Worm (Caenorhabditis elegans) whole organism, L4 larva: ENCODE measurements around the gene isy-1.

Experiments used
- F37D6.2 ChIP-seq: sonication (generic microtip); optimal IDR thresholded peaks from 2 replicates; lab custom pipeline; 2016; ENCODE audit warnings: mild to moderate bottlenecking, missing genetic modification characterization, missing compliant biosample characterization
- R02D3.7 ChIP-seq: fragments of 150-350 bp; sonication (generic microtip); optimal IDR thresholded peaks from 3 replicates; lab custom pipeline; 2014; ENCODE audit warnings: missing biosample characterization, missing genetic modification characterization
- Y75B8A.6 ChIP-seq: fragments of 200-800 bp; sonication (Bioruptor generic); IDR thresholded peaks from 2 replicates; pipeline ENCODE4 v1.3.6; 2022; ENCODE audit warnings: missing genetic modification reagents, missing genetic modification characterization, missing compliant biosample characterization
- ZK337.2 ChIP-seq: fragments of 200-800 bp; sonication (Bioruptor generic); IDR thresholded peaks from 2 replicates; pipeline ENCODE4 v1.3.6; 2022; ENCODE audit warnings: missing genetic modification reagents, missing genetic modification characterization, missing compliant biosample characterization
- ZK546.5 ChIP-seq, 2 experiments: sonication (generic microtip); optimal IDR thresholded peaks; 2 replicates each; lab custom pipeline; 2017; ENCODE audit warnings: missing biosample characterization in 2 of 2, missing genetic modification characterization in 2 of 2
- aha-1 ChIP-seq: fragments of 150-350 bp; peaks from one replicate; lab custom pipeline; 2014; ENCODE audit warnings: missing biosample characterization, missing genetic modification characterization
- aly-2 ChIP-seq: sonication (generic microtip); optimal IDR thresholded peaks from 2 replicates; lab custom pipeline; 2018; ENCODE audit warnings: missing biosample characterization, missing genetic modification characterization
- ama-1 ChIP-seq: fragments of 150-350 bp; optimal IDR thresholded peaks from 2 replicates; lab custom pipeline; 2014; ENCODE audit warnings: inconsistent platforms, mixed read lengths
- ceh-20 ChIP-seq: fragments of 200-800 bp; sonication (Bioruptor generic); IDR thresholded peaks from 2 replicates; pipeline ENCODE4 v1.3.6; 2022; ENCODE audit warnings: missing genetic modification reagents, missing genetic modification characterization, missing compliant biosample characterization
- ceh-32 ChIP-seq: sonication (generic microtip); optimal IDR thresholded peaks from 2 replicates; lab custom pipeline; 2016; ENCODE audit warnings: mild to moderate bottlenecking, missing genetic modification characterization, missing compliant biosample characterization; ENCODE audit not compliant: poor library complexity
- ceh-44 ChIP-seq: fragments of 200-800 bp; sonication (Bioruptor generic); IDR thresholded peaks from 2 replicates; pipeline ENCODE4 v1.3.6; 2022; ENCODE audit warnings: missing genetic modification reagents, missing genetic modification characterization, missing compliant biosample characterization
- daf-12 ChIP-seq: fragments of 150-350 bp; optimal IDR thresholded peaks from 2 replicates; lab custom pipeline; 2014; ENCODE audit warnings: missing biosample characterization, missing genetic modification reagents, missing genetic modification characterization
- daf-16 ChIP-seq, 3 experiments: sonication (generic microtip); optimal IDR thresholded peaks; 2 replicates each; lab custom pipeline; 2016 to 2017; ENCODE audit warnings: missing genetic modification characterization in 3 of 3, missing genetic modification reagents in 3 of 3, mild to moderate bottlenecking in 2 of 3, missing compliant biosample characterization in 2 of 3, missing biosample characterization in 1 of 3, moderate library complexity in 1 of 3
- dmd-6 ChIP-seq: fragments of 200-800 bp; sonication (Bioruptor generic); IDR thresholded peaks from 2 replicates; pipeline ENCODE4 v1.3.6; 2022; ENCODE audit warnings: missing genetic modification reagents, missing genetic modification characterization, missing compliant biosample characterization
- dmd-8 ChIP-seq: fragments of 200-800 bp; sonication (Bioruptor generic); IDR thresholded peaks from 2 replicates; pipeline ENCODE4 v1.3.6; 2022; ENCODE audit warnings: missing genetic modification characterization, missing compliant biosample characterization
- dmd-9 ChIP-seq: fragments of 200-800 bp; sonication (Bioruptor generic); IDR thresholded peaks from 2 replicates; pipeline ENCODE4 v1.3.6; 2022; ENCODE audit warnings: missing genetic modification reagents, missing genetic modification characterization, missing compliant biosample characterization
- dpl-1 ChIP-seq: fragments of 150-350 bp; optimal IDR thresholded peaks from 2 replicates; lab custom pipeline; 2014; ENCODE audit warnings: missing biosample characterization, missing genetic modification reagents, missing genetic modification characterization
- dve-1 ChIP-seq: sonication (generic microtip); optimal IDR thresholded peaks from 2 replicates; lab custom pipeline; 2017; ENCODE audit warnings: antibody characterized with exemption, mild to moderate bottlenecking, missing genetic modification characterization, missing compliant biosample characterization; ENCODE audit not compliant: insufficient read depth
- hlh-11 ChIP-seq: fragments of 200-800 bp; sonication (Bioruptor generic); optimal IDR thresholded peaks from 2 replicates; lab custom pipeline; 2018; ENCODE audit warnings: mild to moderate bottlenecking, missing genetic modification characterization, missing compliant biosample characterization
- jun-1 ChIP-seq: fragments of 150-350 bp; optimal IDR thresholded peaks from 2 replicates; lab custom pipeline; 2014; ENCODE audit warnings: missing biosample characterization, missing genetic modification reagents, missing genetic modification characterization
- lin-1 ChIP-seq: fragments of 200-800 bp; sonication (Bioruptor generic); IDR thresholded peaks from 2 replicates; pipeline ENCODE4 v1.3.6; 2022; ENCODE audit warnings: missing genetic modification reagents, missing genetic modification characterization, missing compliant biosample characterization
- lin-13 ChIP-seq: fragments of 150-350 bp; optimal IDR thresholded peaks from 2 replicates; lab custom pipeline; 2014; ENCODE audit warnings: missing biosample characterization, missing genetic modification reagents, missing genetic modification characterization
- lir-3 ChIP-seq: sonication (generic microtip); optimal IDR thresholded peaks from 2 replicates; lab custom pipeline; 2016; ENCODE audit warnings: mild to moderate bottlenecking, missing genetic modification characterization, missing compliant biosample characterization
- mep-1 ChIP-seq: fragments of 150-350 bp; sonication (generic microtip); optimal IDR thresholded peaks from 3 replicates; lab custom pipeline; 2014; ENCODE audit warnings: missing biosample characterization, missing genetic modification characterization
- mxl-3 ChIP-seq: fragments of 200-800 bp; sonication (Bioruptor generic); optimal IDR thresholded peaks from 2 replicates; lab custom pipeline; 2018; ENCODE audit warnings: mild to moderate bottlenecking, missing genetic modification characterization, missing compliant biosample characterization
- nhr-28 ChIP-seq: fragments of 150-350 bp; optimal IDR thresholded peaks from 2 replicates; lab custom pipeline; 2014; ENCODE audit warnings: missing biosample characterization, missing genetic modification characterization
- nhr-76 ChIP-seq: fragments of 150-350 bp; optimal IDR thresholded peaks from 2 replicates; lab custom pipeline; 2014; ENCODE audit warnings: missing biosample characterization, missing genetic modification characterization
- nhr-77 ChIP-seq: fragments of 150-350 bp; optimal IDR thresholded peaks from 2 replicates; lab custom pipeline; 2014; ENCODE audit warnings: missing biosample characterization, missing genetic modification characterization
- pha-4 ChIP-seq, 2 experiments: fragments of 150-350 bp in 1 of 2; fragments of 200-800 bp in 1 of 2; sonication (Bioruptor generic) in 1 of 2; IDR thresholded peaks in 1 of 2; optimal IDR thresholded peaks in 1 of 2; 2 replicates each; pipeline versions ENCODE4 v1.3.6 to Lab custom; 2014 to 2022; ENCODE audit warnings: missing genetic modification characterization in 2 of 2, missing genetic modification reagents in 2 of 2, missing biosample characterization in 1 of 2, missing compliant biosample characterization in 1 of 2
- php-3 ChIP-seq: fragments of 200-800 bp; sonication (Bioruptor generic); IDR thresholded peaks from 2 replicates; pipeline ENCODE4 v1.3.6; 2022; ENCODE audit warnings: missing genetic modification reagents, missing genetic modification characterization, missing compliant biosample characterization
- pqm-1 ChIP-seq: sonication (generic microtip); optimal IDR thresholded peaks from 2 replicates; lab custom pipeline; 2017; ENCODE audit warnings: missing biosample characterization, missing genetic modification characterization
- spr-3 ChIP-seq: fragments of 200-800 bp; sonication (Bioruptor generic); optimal IDR thresholded peaks from 2 replicates; lab custom pipeline; 2018; ENCODE audit warnings: mild to moderate bottlenecking, missing genetic modification characterization, missing compliant biosample characterization
- tag-97 ChIP-seq: fragments of 200-800 bp; sonication (Bioruptor generic); IDR thresholded peaks from 2 replicates; pipeline ENCODE4 v1.3.6; 2022; ENCODE audit warnings: missing genetic modification characterization, missing compliant biosample characterization
- tra-1 ChIP-seq: fragments of 200-800 bp; sonication (Bioruptor generic); IDR thresholded peaks from 2 replicates; pipeline ENCODE4 v1.3.6; 2022; ENCODE audit warnings: missing genetic modification reagents, missing genetic modification characterization, missing compliant biosample characterization
- unc-39 ChIP-seq: sonication (generic microtip); optimal IDR thresholded peaks from 2 replicates; lab custom pipeline; 2017; ENCODE audit warnings: missing biosample characterization, missing genetic modification characterization
- vab-7 ChIP-seq: fragments of 200-800 bp; sonication (Bioruptor generic); IDR thresholded peaks from 2 replicates; pipeline ENCODE4 v1.3.6; 2022; ENCODE audit warnings: missing genetic modification reagents, missing genetic modification characterization, missing compliant biosample characterization
- zag-1 ChIP-seq: fragments of 150-350 bp; optimal IDR thresholded peaks from 2 replicates; lab custom pipeline; 2014; ENCODE audit warnings: missing biosample characterization, missing genetic modification characterization
- zfp-3 ChIP-seq: fragments of 200-800 bp; sonication (Bioruptor generic); conservative IDR thresholded peaks from 2 replicates; pipeline ENCODE4 v1.3.6; 2022; ENCODE audit warnings: missing genetic modification reagents, missing genetic modification characterization, missing compliant biosample characterization

isy-1 gene

DNA sequence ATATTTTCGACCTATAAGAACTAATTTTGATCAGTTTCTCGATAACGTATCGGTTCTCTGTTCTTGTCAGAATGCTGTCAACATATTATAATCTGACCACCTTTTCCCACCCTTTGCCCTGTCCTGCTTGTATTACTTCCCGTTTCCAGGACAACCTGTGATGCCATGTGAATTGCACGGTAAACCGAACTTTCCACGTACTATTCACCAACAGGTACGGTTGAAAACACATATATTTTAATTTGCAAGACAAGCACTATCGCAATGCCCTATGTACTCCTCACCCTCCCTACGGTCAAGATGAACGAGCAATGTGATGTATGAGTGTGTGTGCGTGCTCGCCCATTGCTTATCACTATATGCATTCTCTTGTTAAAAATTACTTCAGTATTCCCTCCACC is 8.6 kb upstream of the isy-1 start (continued):
- TF ChIP-seq lin-13 = no peak
- no peak for TF ChIP-seq dmd-9
- TF ChIP-seq ZK546.5 (tag; optimal IDR thresholded peaks at IDR 0.05; lab: Kevin White, UChicago) = no peak
- TF ChIP-seq nhr-76 (tag; lab: Kevin White, UChicago) = no peak
- peak; percentile 96 for TF ChIP-seq dmd-6
- peak; percentile 58 for TF ChIP-seq aha-1 (tag; lab: Kevin White, UChicago)
- no peak for TF ChIP-seq spr-3 (GFP tag; lab: Kevin White, UChicago)
- TF ChIP-seq dmd-8 (GFP tag; lab: Robert Waterston, UW) = no peak
- no peak for TF ChIP-seq mep-1 (tag; lab: Kevin White, UChicago)
- no peak for TF ChIP-seq dpl-1 (GFP tag; lab: Kevin White, UChicago)
- no peak for TF ChIP-seq lir-3 (tag; lab: Kevin White, UChicago)
- no peak for TF ChIP-seq aly-2 (tag; lab: Kevin White, UChicago)
- TF ChIP-seq zfp-3 = no peak
- peak; percentile 22; the same call in 1 of the 2 replicates for TF ChIP-seq ceh-20 (GFP tag; lab: Robert Waterston, UW)
- TF ChIP-seq ceh-32 = no peak
- TF ChIP-seq hlh-11 (tag; lab: Kevin White, UChicago) = peak; percentile 86
- TF ChIP-seq, all 104 proteins: peak for 17

ce11 chrV:11007651-11008050 is 7.2 kb upstream of the isy-1 start:
- no peak for TF ChIP-seq pha-4 (GFP tag; IDR thresholded peaks at IDR 0.05; lab: Robert Waterston, UW)
- TF ChIP-seq pha-4 (tag; optimal IDR thresholded peaks at IDR 0.05; lab: Kevin White, UChicago) = no peak
- TF ChIP-seq unc-39 (tag; lab: Kevin White, UChicago) = no peak
- TF ChIP-seq tra-1 (GFP tag; lab: Robert Waterston, UW) = 0 out of 2 replicates have a peak, but pooled peaks have one; percentile 19
- TF ChIP-seq pqm-1 (tag; lab: Kevin White, UChicago) = peak; percentile 27
- TF ChIP-seq lin-1 (GFP tag; lab: Robert Waterston, UW) = 0 out of 2 replicates have a peak, but pooled peaks have one; percentile 26
- TF ChIP-seq dve-1 (tag; lab: Kevin White, UChicago) = peak; percentile 38
- TF ChIP-seq mxl-3 (GFP tag; lab: Kevin White, UChicago) = no peak
- TF ChIP-seq hlh-11 (tag; lab: Kevin White, UChicago) = peak; percentile 65
- TF ChIP-seq nhr-77 (tag; lab: Kevin White, UChicago) = peak; percentile 62
- no peak for TF ChIP-seq daf-16 (GFP tag; optimal IDR thresholded peaks at IDR 0.05; lab: Kevin White, UChicago)
- peak; percentile 63 for TF ChIP-seq daf-16 (tag; optimal IDR thresholded peaks at IDR 0.05; lab: Kevin White, UChicago)
- peak; percentile 63 for TF ChIP-seq nhr-28 (tag; lab: Kevin White, UChicago)
- TF ChIP-seq dmd-6 = peak; percentile 88
- no peak for TF ChIP-seq ceh-44 (GFP tag; lab: Robert Waterston, UW)
- TF ChIP-seq tag-97 (GFP tag; lab: Robert Waterston, UW) = no peak
- no peak for TF ChIP-seq R02D3.7 (tag; lab: Kevin White, UChicago)
- TF ChIP-seq ZK337.2 (GFP tag; lab: Robert Waterston, UW) = no peak
- 0 out of 2 replicates have a peak, but pooled peaks have one; percentile 53 for TF ChIP-seq php-3 (GFP tag; lab: Robert Waterston, UW)

DNA sequence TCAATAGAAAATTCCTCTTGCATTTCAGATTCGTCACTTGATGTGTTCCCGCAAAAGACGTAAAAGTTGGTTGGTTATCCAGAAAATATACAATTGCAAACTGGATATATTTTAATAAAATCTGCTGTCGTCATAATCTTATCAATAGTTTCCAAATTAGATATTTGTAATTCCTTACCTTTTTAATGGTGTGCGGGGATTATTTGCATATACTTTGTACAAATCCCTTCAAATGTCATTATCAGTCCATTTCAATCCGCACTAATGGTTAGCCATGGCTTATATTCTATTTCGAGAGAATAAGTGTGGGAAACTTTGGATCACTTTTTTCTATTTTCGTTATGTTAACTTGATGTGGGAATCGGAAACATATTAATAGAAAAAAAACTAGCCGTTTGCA is 3.6 kb upstream of the isy-1 start:
- TF ChIP-seq pqm-1 (tag; lab: Kevin White, UChicago) (no peak), vab-7 (GFP tag; lab: Robert Waterston, UW) (no peak), zag-1 (no peak), daf-16 (GFP tag; optimal IDR thresholded peaks at IDR 0.05; lab: Kevin White, UChicago) (no peak), daf-16 (tag; optimal IDR thresholded peaks at IDR 0.05; lab: Kevin White, UChicago) (no peak), spr-3 (GFP tag; lab: Kevin White, UChicago) (no peak), F37D6.2 (tag; lab: Kevin White, UChicago) (no peak), ama-1 (lab: Kevin White, UChicago) (no peak), daf-12 (tag; lab: Kevin White, UChicago) (no peak), jun-1 (tag; lab: Kevin White, UChicago) (no peak), Y75B8A.6 (GFP tag; lab: Robert Waterston, UW) (no peak)
